Worm (Caenorhabditis elegans) whole organism, young adult: ENCODE data around the gene cpz-2.

ENCODE experiments used
- B0261.1 ChIP-seq: sonication (generic microtip); optimal IDR thresholded peaks from 2 replicates; lab custom pipeline; 2016; ENCODE audit warnings: mild to moderate bottlenecking, missing genetic modification characterization, moderate library complexity, missing compliant biosample characterization
- F10E7.11 ChIP-seq: sonication (generic microtip); optimal IDR thresholded peaks from 2 replicates; lab custom pipeline; 2017; ENCODE audit warnings: mild to moderate bottlenecking, missing genetic modification characterization, moderate library complexity, missing compliant biosample characterization
- F57A8.1 ChIP-seq: fragments of 200-800 bp; sonication (Bioruptor generic); optimal IDR thresholded peaks from 2 replicates; lab custom pipeline; 2018; ENCODE audit warnings: mild to moderate bottlenecking, missing genetic modification characterization, moderate library complexity, missing compliant biosample characterization
- K11D2.4 ChIP-seq: fragments of 200-800 bp; sonication (Bioruptor generic); IDR thresholded peaks from 2 replicates; pipeline ENCODE4 v1.3.6; 2022; ENCODE audit warnings: missing genetic modification reagents, missing genetic modification characterization, missing compliant biosample characterization
- K12H6.12 ChIP-seq: fragments of 200-800 bp; sonication (Bioruptor generic); optimal IDR thresholded peaks from 2 replicates; lab custom pipeline; 2018; ENCODE audit warnings: mild to moderate bottlenecking, missing genetic modification characterization, missing compliant biosample characterization
- T26A5.8 ChIP-seq: sonication (generic microtip); optimal IDR thresholded peaks from 2 replicates; lab custom pipeline; 2016; ENCODE audit warnings: missing genetic modification characterization, missing compliant biosample characterization
- Y79H2A.3 ChIP-seq: fragments of 200-800 bp; sonication (Bioruptor generic); conservative IDR thresholded peaks from 2 replicates; pipeline ENCODE4 v1.3.6; 2022; ENCODE audit warnings: missing genetic modification reagents, missing genetic modification characterization, missing compliant biosample characterization
- Y95B8A.8 ChIP-seq: fragments of 200-800 bp; sonication (Bioruptor generic); IDR thresholded peaks from 2 replicates; pipeline ENCODE4 v1.3.6; 2022; ENCODE audit warnings: missing genetic modification reagents, missing genetic modification characterization, missing compliant biosample characterization
- bed-2 ChIP-seq: fragments of 200-800 bp; sonication (Bioruptor generic); IDR thresholded peaks from 2 replicates; pipeline ENCODE4 v1.3.6; 2022; ENCODE audit warnings: missing genetic modification reagents, missing genetic modification characterization, missing compliant biosample characterization
- cebp-2 ChIP-seq: fragments of 200-800 bp; sonication (Bioruptor generic); IDR thresholded peaks from 2 replicates; pipeline ENCODE4 v1.3.6; 2022; ENCODE audit warnings: missing genetic modification characterization, missing compliant biosample characterization
- ceh-27 ChIP-seq: fragments of 200-800 bp; sonication (Bioruptor generic); optimal IDR thresholded peaks from 2 replicates; lab custom pipeline; 2018; ENCODE audit warnings: mild to moderate bottlenecking, missing genetic modification characterization, moderate library complexity, missing compliant biosample characterization
- chd-7 ChIP-seq: sonication (generic microtip); optimal IDR thresholded peaks from 2 replicates; lab custom pipeline; 2016; ENCODE audit warnings: mild to moderate bottlenecking, missing genetic modification characterization, moderate library complexity, missing compliant biosample characterization
- dox-1 ChIP-seq: fragments of 200-800 bp; sonication (Bioruptor generic); IDR thresholded peaks from 2 replicates; pipeline ENCODE4 v1.3.6; 2022; ENCODE audit warnings: missing genetic modification reagents, missing genetic modification characterization, missing compliant biosample characterization
- egl-44 ChIP-seq: fragments of 200-800 bp; sonication (Bioruptor generic); IDR thresholded peaks from 2 replicates; pipeline ENCODE4 v1.3.6; 2022; ENCODE audit warnings: missing genetic modification reagents, missing genetic modification characterization, missing compliant biosample characterization
- egrh-3 ChIP-seq: fragments of 200-800 bp; sonication (Bioruptor generic); IDR thresholded peaks from 2 replicates; pipeline ENCODE4 v1.3.6; 2022; ENCODE audit warnings: missing genetic modification reagents, missing genetic modification characterization, missing compliant biosample characterization
- ekl-4 ChIP-seq: fragments of 200-800 bp; sonication (Bioruptor generic); IDR thresholded peaks from 2 replicates; pipeline ENCODE4 v1.3.6; 2022; ENCODE audit warnings: missing genetic modification reagents, missing genetic modification characterization, missing compliant biosample characterization
- him-1 ChIP-seq: sonication (generic microtip); optimal IDR thresholded peaks from 2 replicates; lab custom pipeline; 2016; ENCODE audit warnings: missing genotype, missing genetic modification reagents, missing genetic modification characterization, missing compliant biosample characterization
- hlh-12 ChIP-seq: sonication (generic microtip); optimal IDR thresholded peaks from 2 replicates; lab custom pipeline; 2016; ENCODE audit warnings: missing genetic modification characterization, missing compliant biosample characterization
- hlh-26 ChIP-seq: fragments of 200-800 bp; sonication (Bioruptor generic); conservative IDR thresholded peaks from 2 replicates; pipeline ENCODE4 v1.3.6; 2022; ENCODE audit warnings: missing genetic modification reagents, missing genetic modification characterization, missing compliant biosample characterization
- hmg-1.2 ChIP-seq: fragments of 200-800 bp; sonication (Bioruptor generic); IDR thresholded peaks from 2 replicates; pipeline ENCODE4 v1.3.6; 2022; ENCODE audit warnings: missing genetic modification reagents, missing genetic modification characterization, missing compliant biosample characterization
- hsf-1 ChIP-seq: fragments of 200-800 bp; sonication (Bioruptor generic); IDR thresholded peaks from 2 replicates; pipeline ENCODE4 v1.3.6; 2022; ENCODE audit warnings: missing genetic modification reagents, missing genetic modification characterization, missing compliant biosample characterization
- lag-1 ChIP-seq: fragments of 200-800 bp; sonication (Bioruptor generic); IDR thresholded peaks from 2 replicates; pipeline ENCODE4 v1.3.6; 2022; ENCODE audit warnings: missing genetic modification reagents, missing genetic modification characterization, missing compliant biosample characterization
- let-607 ChIP-seq, 2 experiments: fragments of 200-800 bp in 1 of 2; sonication (Bioruptor generic) in 1 of 2; sonication (generic microtip) in 1 of 2; optimal IDR thresholded peaks; 2 replicates each; lab custom pipeline; 2016 to 2018; ENCODE audit warnings: mild to moderate bottlenecking in 2 of 2, missing compliant biosample characterization in 2 of 2, missing genetic modification characterization in 2 of 2, moderate library complexity in 2 of 2, missing genotype in 1 of 2
- lin-26 ChIP-seq: fragments of 200-800 bp; sonication (Bioruptor generic); IDR thresholded peaks from 2 replicates; pipeline ENCODE4 v1.3.6; 2022; ENCODE audit warnings: missing genetic modification reagents, missing genetic modification characterization, missing compliant biosample characterization
- lin-40 ChIP-seq: sonication (generic microtip); optimal IDR thresholded peaks from 2 replicates; lab custom pipeline; 2016; ENCODE audit warnings: missing genetic modification characterization, mild to moderate bottlenecking, missing compliant biosample characterization, missing genotype, missing genetic modification reagents
- lin-54 ChIP-seq: fragments of 200-800 bp; sonication (Bioruptor generic); optimal IDR thresholded peaks from 2 replicates; lab custom pipeline; 2018; ENCODE audit warnings: mild to moderate bottlenecking, missing genetic modification characterization, missing compliant biosample characterization
- nfyb-1 ChIP-seq: fragments of 200-800 bp; sonication (Bioruptor generic); IDR thresholded peaks from 2 replicates; pipeline ENCODE4 v1.3.6; 2022; ENCODE audit warnings: missing genetic modification reagents, missing genetic modification characterization, missing compliant biosample characterization
- pbrm-1 ChIP-seq: fragments of 200-800 bp; sonication (Bioruptor generic); IDR thresholded peaks from 2 replicates; pipeline ENCODE4 v1.3.6; 2022; ENCODE audit warnings: missing genetic modification reagents, missing genetic modification characterization, missing compliant biosample characterization
- rcor-1 ChIP-seq: fragments of 200-800 bp; sonication (Bioruptor generic); IDR thresholded peaks from 2 replicates; pipeline ENCODE4 v1.3.6; 2022; ENCODE audit warnings: missing genetic modification reagents, missing genetic modification characterization, missing compliant biosample characterization
- rpc-1 ChIP-seq, 2 experiments: fragments of 150-350 bp in 1 of 2; sonication (generic microtip) in 1 of 2; optimal IDR thresholded peaks; 2 replicates each; lab custom pipeline; 2014 to 2018; ENCODE audit warnings: missing biosample characterization in 1 of 2, missing genetic modification characterization in 1 of 2, missing genetic modification reagents in 1 of 2, missing genotype in 1 of 2
- sdz-38 ChIP-seq: sonication (generic microtip); optimal IDR thresholded peaks from 2 replicates; lab custom pipeline; 2016; ENCODE audit warnings: missing genotype, missing genetic modification characterization, missing compliant biosample characterization
- snpc-3.4 ChIP-seq: sonication (generic microtip); optimal IDR thresholded peaks from 2 replicates; lab custom pipeline; 2017; ENCODE audit warnings: missing genetic modification characterization, mild to moderate bottlenecking, missing compliant biosample characterization, antibody characterized with exemption, moderate library complexity, missing genotype, missing genetic modification reagents
- snpc-4 ChIP-seq, 5 experiments: fragments of 150-350 bp in 1 of 5; sonication (generic microtip) in 4 of 5; optimal IDR thresholded peaks; 2 replicates each; lab custom pipeline; 2014 to 2018; ENCODE audit warnings: missing genetic modification characterization in 5 of 5, missing biosample characterization in 3 of 5, antibody characterized with exemption in 2 of 5, mild to moderate bottlenecking in 2 of 5, missing compliant biosample characterization in 2 of 5, missing genotype in 2 of 5, moderate library complexity in 2 of 5, missing genetic modification reagents in 1 of 5
- somi-1 ChIP-seq: fragments of 200-800 bp; sonication (Bioruptor generic); optimal IDR thresholded peaks from 2 replicates; lab custom pipeline; 2018; ENCODE audit warnings: mild to moderate bottlenecking, missing genetic modification characterization, missing compliant biosample characterization
- xnd-1 ChIP-seq: sonication (generic microtip); optimal IDR thresholded peaks from 2 replicates; lab custom pipeline; 2016; ENCODE audit warnings: missing genotype, missing genetic modification reagents, missing genetic modification characterization, missing compliant biosample characterization
- zfh-2 ChIP-seq: fragments of 200-800 bp; sonication (Bioruptor generic); conservative IDR thresholded peaks from 2 replicates; pipeline ENCODE4 v1.3.6; 2022; ENCODE audit warnings: missing genetic modification reagents, missing genetic modification characterization, missing compliant biosample characterization
- ztf-25 ChIP-seq: fragments of 200-800 bp; sonication (Bioruptor generic); IDR thresholded peaks from 2 replicates; pipeline ENCODE4 v1.3.6; 2022; ENCODE audit warnings: missing genetic modification reagents, missing genetic modification characterization, missing compliant biosample characterization
- ztf-26 ChIP-seq: sonication (generic microtip); optimal IDR thresholded peaks from 2 replicates; lab custom pipeline; 2017; ENCODE audit warnings: missing genetic modification characterization, missing compliant biosample characterization

Gene cpz-2

ce11 chrV:13390936-13391335, 9.9 kb downstream of the cpz-2 start:
- no peak for TF ChIP-seq lin-40
- TF ChIP-seq rpc-1 (optimal IDR thresholded peaks at IDR 0.05; lab: Kevin White, UChicago): no peak
- no peak for TF ChIP-seq rpc-1 (tag; optimal IDR thresholded peaks at IDR 0.05; lab: Kevin White, UChicago)
- TF ChIP-seq hsf-1 (GFP tag; lab: Robert Waterston, UW): no peak
- TF ChIP-seq B0261.1: no peak
- no peak for TF ChIP-seq lin-26

DNA sequence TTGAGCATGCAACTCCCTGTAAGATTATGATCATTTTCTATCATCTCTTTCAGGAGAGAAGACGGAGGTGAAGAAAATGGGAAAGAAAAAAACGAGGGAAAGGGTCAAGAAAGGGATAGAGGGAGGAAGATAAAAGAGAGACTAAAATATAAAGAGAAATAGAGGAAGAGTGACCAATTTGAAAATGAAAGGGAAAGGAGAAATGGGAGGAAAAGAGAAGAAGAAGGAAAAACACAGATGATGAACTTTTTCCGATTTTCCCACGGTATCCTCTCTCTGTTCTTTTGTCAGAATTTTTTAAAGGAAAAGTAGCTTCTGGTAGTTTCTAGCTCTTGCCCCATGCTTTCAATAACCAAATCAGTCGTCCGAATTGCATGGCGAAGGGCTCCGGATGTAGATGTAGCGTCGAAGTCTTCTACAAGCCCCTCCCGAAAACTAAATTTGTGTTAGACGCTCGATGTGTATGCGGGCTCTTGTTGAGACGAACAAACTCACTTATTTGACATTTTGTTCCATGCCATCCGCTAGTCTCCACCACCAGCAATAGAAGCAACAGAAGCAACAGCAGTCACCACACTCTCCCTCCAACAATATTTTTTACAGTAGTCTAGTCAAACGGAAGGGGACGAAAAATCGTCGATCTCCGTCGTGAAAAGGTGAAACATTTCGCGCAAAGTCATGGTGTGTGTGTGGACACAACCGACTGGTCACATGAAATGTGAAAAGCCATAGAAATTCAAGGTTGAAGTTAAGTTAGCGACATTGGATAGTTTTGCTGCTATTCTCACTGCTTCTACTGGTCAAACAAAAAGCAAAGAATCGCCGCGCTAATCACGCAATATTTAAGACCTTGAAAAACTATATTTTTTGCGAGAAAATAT, 10.6 kb downstream of the cpz-2 start, which contains the start of gene somi-1:
Gene somi-1 (minus strand): TSS at position 18 of the 881 bp plus-strand sequence.
- TF ChIP-seq somi-1 (GFP tag; lab: Kevin White, UChicago) (peak; percentile 64), ztf-25 (GFP tag; lab: Robert Waterston, UW) (0 out of 2 replicates have a peak, but pooled peaks have one; percentile 43), bed-2 (GFP tag; lab: Robert Waterston, UW) (no peak)

DNA sequence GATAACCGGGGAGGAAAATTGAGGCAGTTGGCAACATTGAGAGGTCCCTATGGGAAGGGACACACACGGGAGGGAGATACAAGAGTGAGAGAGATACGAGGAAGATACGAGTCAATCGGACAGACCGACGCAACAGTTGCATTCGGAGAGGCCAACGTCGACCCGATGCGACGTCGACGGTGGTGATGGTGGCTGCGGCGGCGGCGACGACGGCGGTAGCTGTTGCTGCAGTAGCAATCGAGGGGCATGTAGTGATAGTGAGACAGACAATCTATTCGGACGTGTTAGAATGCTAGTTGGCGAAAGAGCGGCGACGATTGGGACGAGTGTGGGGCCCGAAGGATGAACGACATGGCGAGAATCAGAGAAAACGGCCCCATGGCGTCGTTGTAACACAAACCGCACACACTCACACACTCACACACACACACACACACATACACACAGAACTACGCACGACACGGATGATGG, 12.4 kb downstream of the cpz-2 start:
- TF ChIP-seq ekl-4 (GFP tag; lab: Robert Waterston, UW) (no peak), K11D2.4 (0 out of 2 replicates have a peak, but pooled peaks have one; percentile 13), Y79H2A.3 (no peak), dox-1 (GFP tag; lab: Robert Waterston, UW) (peak; percentile 55), sdz-38 (tag; lab: Kevin White, UChicago) (no peak), egrh-3 (peak; percentile 16; the same call in 1 of the 2 replicates), zfh-2 (GFP tag; lab: Robert Waterston, UW) (peak; percentile 91), chd-7 (tag; lab: Kevin White, UChicago) (peak; percentile 3), ztf-26 (tag; lab: Kevin White, UChicago) (peak; percentile 8), K12H6.12 (tag; lab: Kevin White, UChicago) (peak; percentile 26), somi-1 (GFP tag; lab: Kevin White, UChicago) (peak; percentile 53), nfyb-1 (GFP tag; lab: Robert Waterston, UW) (0 out of 2 replicates have a peak, but pooled peaks have one; percentile 27), snpc-3.4 (no peak), F57A8.1 (GFP tag; lab: Kevin White, UChicago) (no peak)

ce11 chrV:13394968-13395367, 14.0 kb downstream of the cpz-2 start:
- TF ChIP-seq him-1 (tag; lab: Kevin White, UChicago): no peak
- TF ChIP-seq pbrm-1 (GFP tag; lab: Robert Waterston, UW): 0 out of 2 replicates have a peak, but pooled peaks have one; percentile 29
- no peak for TF ChIP-seq F10E7.11 (tag; lab: Kevin White, UChicago)
- no peak for TF ChIP-seq T26A5.8 (tag; lab: Kevin White, UChicago)
- no peak for TF ChIP-seq lin-54 (GFP tag; lab: Kevin White, UChicago)
- no peak for TF ChIP-seq hmg-1.2 (GFP tag; lab: Robert Waterston, UW)
- TF ChIP-seq, all 124 proteins: peak for 1

DNA sequence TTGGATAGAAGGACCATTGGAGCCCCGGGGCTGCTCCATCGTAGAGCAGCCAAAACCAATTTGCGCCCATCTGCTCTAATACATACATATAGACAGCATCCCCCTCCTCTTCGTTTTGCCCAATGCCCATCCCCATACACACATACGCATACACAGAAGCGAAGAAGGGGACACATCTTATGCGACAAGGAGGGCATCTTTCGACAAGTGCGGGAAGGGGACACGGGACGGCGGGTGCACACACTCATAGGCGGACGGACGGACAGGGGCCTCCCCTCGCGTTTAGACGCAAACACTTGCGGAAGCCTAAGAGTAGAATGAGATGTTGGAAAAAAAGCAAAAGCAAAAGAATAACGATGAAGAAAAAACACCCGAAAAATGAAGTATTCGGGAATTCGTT, 15.4 kb downstream of the cpz-2 start:
- TF ChIP-seq somi-1 (GFP tag; lab: Kevin White, UChicago) (peak; percentile 59), Y95B8A.8 (GFP tag; lab: Robert Waterston, UW) (no peak), lag-1 (GFP tag; lab: Robert Waterston, UW) (no peak), snpc-4 (GFP tag; optimal IDR thresholded peaks at IDR 0.05; lab: Kevin White, UChicago) (no peak), snpc-4 (tag; optimal IDR thresholded peaks at IDR 0.05; lab: Kevin White, UChicago) (no peak), hlh-26 (no peak), cebp-2 (GFP tag; lab: Robert Waterston, UW) (no peak), hlh-12 (tag; lab: Kevin White, UChicago) (no peak), xnd-1 (tag; lab: Kevin White, UChicago) (no peak), egrh-3 (no peak), let-607 (tag; optimal IDR thresholded peaks at IDR 0.05; lab: Kevin White, UChicago) (no peak), K11D2.4 (no peak), hmg-1.2 (GFP tag; lab: Robert Waterston, UW) (no peak), ceh-27 (GFP tag; lab: Kevin White, UChicago) (peak; percentile 80), zfh-2 (GFP tag; lab: Robert Waterston, UW) (peak; percentile 67), rcor-1 (GFP tag; lab: Robert Waterston, UW) (0 out of 2 replicates have a peak, but pooled peaks have one; percentile 16), ztf-26 (tag; lab: Kevin White, UChicago) (no peak), egl-44 (no peak)
